Worm (Caenorhabditis elegans) whole organism, L1 larva: Measurements from ENCODE around the gene col-71.

Source experiments
- aha-1 ChIP-seq: fragments of 150-350 bp; optimal IDR thresholded peaks from 2 replicates; lab custom pipeline; 2014; ENCODE audit warnings: missing biosample characterization, missing genetic modification characterization
- aly-2 ChIP-seq: fragments of 150-350 bp; optimal IDR thresholded peaks from 2 replicates; lab custom pipeline; 2014; ENCODE audit warnings: missing biosample characterization, missing genetic modification characterization
- ama-1 ChIP-seq: fragments of 150-350 bp; optimal IDR thresholded peaks from 2 replicates; lab custom pipeline; 2014
- blmp-1 ChIP-seq: fragments of 150-350 bp; optimal IDR thresholded peaks from 2 replicates; lab custom pipeline; 2014; ENCODE audit warnings: missing biosample characterization, missing genetic modification characterization
- ceh-90 ChIP-seq: sonication (generic microtip); optimal IDR thresholded peaks from 2 replicates; lab custom pipeline; 2016; ENCODE audit warnings: missing genetic modification characterization, missing compliant biosample characterization
- ces-1 ChIP-seq: fragments of 150-350 bp; optimal IDR thresholded peaks from 2 replicates; lab custom pipeline; 2014; ENCODE audit warnings: missing biosample characterization, missing genetic modification reagents, missing genetic modification characterization
- efl-1 ChIP-seq, 4 experiments: fragments of 150-350 bp; optimal IDR thresholded peaks in 3 of 4; peaks in 1 of 4; 1 replicate in 1 of 4; 2 replicates in 3 of 4; lab custom pipeline; 2014; ENCODE audit warnings: missing biosample characterization in 2 of 4, missing genetic modification characterization in 2 of 4, missing genetic modification reagents in 2 of 4
- egl-27 ChIP-seq, 2 experiments: fragments of 150-350 bp in 1 of 2; sonication (generic microtip); optimal IDR thresholded peaks; 3 replicates each; lab custom pipeline; 2017 to 2018; ENCODE audit warnings: missing biosample characterization in 2 of 2, missing genetic modification characterization in 2 of 2, missing genetic modification reagents in 2 of 2
- elt-2 ChIP-seq: sonication (generic microtip); optimal IDR thresholded peaks from 2 replicates; lab custom pipeline; 2016; ENCODE audit warnings: missing genetic modification characterization, mild to moderate bottlenecking, inconsistent platforms, missing compliant biosample characterization, missing genetic modification reagents
- elt-3 ChIP-seq, 6 experiments: fragments of 150-350 bp in 1 of 6; sonication (generic microtip); optimal IDR thresholded peaks; 2 replicates each; lab custom pipeline; 2017 to 2018; ENCODE audit warnings: missing biosample characterization in 6 of 6, missing genetic modification characterization in 6 of 6, inconsistent platforms in 1 of 6
- ets-5 ChIP-seq: fragments of 200-800 bp; sonication (Bioruptor generic); IDR thresholded peaks from 2 replicates; pipeline ENCODE4 v1.3.6; 2022; ENCODE audit warnings: missing genetic modification characterization, missing compliant biosample characterization
- fkh-10 ChIP-seq: sonication (generic microtip); optimal IDR thresholded peaks from 2 replicates; lab custom pipeline; 2017; ENCODE audit warnings: missing biosample characterization, missing genetic modification reagents, missing genetic modification characterization
- fkh-8 ChIP-seq: sonication (generic microtip); optimal IDR thresholded peaks from 2 replicates; lab custom pipeline; 2016; ENCODE audit warnings: mild to moderate bottlenecking, missing genetic modification characterization, missing compliant biosample characterization
- hlh-17 ChIP-seq: fragments of 200-800 bp; sonication (Bioruptor generic); optimal IDR thresholded peaks from 2 replicates; lab custom pipeline; 2018; ENCODE audit warnings: missing genetic modification characterization, mild to moderate bottlenecking, missing compliant biosample characterization, moderate library complexity, borderline replicate concordance
- jun-1 ChIP-seq: fragments of 150-350 bp; optimal IDR thresholded peaks from 2 replicates; lab custom pipeline; 2014; ENCODE audit warnings: missing biosample characterization, missing genetic modification reagents, missing genetic modification characterization
- lin-13 ChIP-seq: fragments of 150-350 bp; optimal IDR thresholded peaks from 2 replicates; lab custom pipeline; 2014; ENCODE audit warnings: missing biosample characterization, missing genetic modification reagents, missing genetic modification characterization
- lin-15B ChIP-seq: fragments of 150-350 bp; sonication (generic microtip); optimal IDR thresholded peaks from 3 replicates; lab custom pipeline; 2014; ENCODE audit warnings: missing biosample characterization, missing genetic modification characterization
- lin-35 ChIP-seq, 2 experiments: fragments of 150-350 bp; optimal IDR thresholded peaks; 2 replicates each; lab custom pipeline; 2014; ENCODE audit warnings: missing biosample characterization in 2 of 2, missing genetic modification characterization in 2 of 2, missing genetic modification reagents in 2 of 2
- mef-2 ChIP-seq: fragments of 150-350 bp; optimal IDR thresholded peaks from 2 replicates; lab custom pipeline; 2014; ENCODE audit warnings: missing biosample characterization, missing genetic modification characterization
- nhr-11 ChIP-seq: fragments of 150-350 bp; optimal IDR thresholded peaks from 2 replicates; lab custom pipeline; 2014; ENCODE audit warnings: missing biosample characterization, missing genetic modification characterization
- nhr-19 ChIP-seq: fragments of 200-800 bp; sonication (Bioruptor generic); conservative IDR thresholded peaks from 2 replicates; pipeline ENCODE4 v1.3.6; 2022; ENCODE audit warnings: missing genetic modification characterization, missing compliant biosample characterization
- nhr-90 ChIP-seq: sonication (generic microtip); optimal IDR thresholded peaks from 2 replicates; lab custom pipeline; 2016; ENCODE audit warnings: mild to moderate bottlenecking, missing genetic modification characterization, missing compliant biosample characterization; ENCODE audit not compliant: poor library complexity
- pqm-1 ChIP-seq: sonication (generic microtip); optimal IDR thresholded peaks from 3 replicates; lab custom pipeline; 2017; ENCODE audit warnings: missing biosample characterization, missing genetic modification characterization
- skn-1 ChIP-seq: fragments of 150-350 bp; optimal IDR thresholded peaks from 2 replicates; lab custom pipeline; 2014; ENCODE audit warnings: missing biosample characterization, missing genetic modification characterization
- snu-23 ChIP-seq: sonication (generic microtip); optimal IDR thresholded peaks from 2 replicates; lab custom pipeline; 2016; ENCODE audit warnings: missing genetic modification characterization, missing compliant biosample characterization
- sox-4 ChIP-seq: sonication (generic microtip); optimal IDR thresholded peaks from 2 replicates; lab custom pipeline; 2016; ENCODE audit warnings: missing genetic modification characterization, missing compliant biosample characterization
- sptf-1 ChIP-seq: fragments of 150-350 bp; optimal IDR thresholded peaks from 2 replicates; lab custom pipeline; 2014; ENCODE audit warnings: missing biosample characterization, missing genetic modification characterization
- unc-130 ChIP-seq: fragments of 150-350 bp; optimal IDR thresholded peaks from 2 replicates; lab custom pipeline; 2017; ENCODE audit warnings: missing biosample characterization, missing genetic modification characterization, inconsistent platforms
- ztf-4 ChIP-seq: fragments of 150-350 bp; optimal IDR thresholded peaks from 2 replicates; lab custom pipeline; 2014; ENCODE audit warnings: missing biosample characterization, missing genetic modification characterization

col-71 gene

ce11 chrII:3458209-3458608, 44.2 kb downstream of the col-71 start, which contains the start of the genes C16C8.26 and C16C8.19:
TSS of gene C16C8.26 (minus strand) at chrII:3458309.
TSS of gene C16C8.19 (plus strand) at chrII:3458487.
- TF ChIP-seq aly-2 (tag; lab: Kevin White, UChicago), result no peak
- TF ChIP-seq efl-1 (optimal IDR thresholded peaks at IDR 0.05; lab: Kevin White, UChicago), result no peak
- TF ChIP-seq efl-1 (GFP tag; optimal IDR thresholded peaks at IDR 0.05 in 1 of 2; lab: Kevin White, UChicago), result no peak
- TF ChIP-seq ets-5 (GFP tag; lab: Robert Waterston, UW), result no peak
- no peak for TF ChIP-seq jun-1 (tag; lab: Kevin White, UChicago)

ce11 chrII:3453521-3453920, 48.8 kb downstream of the col-71 start, which contains the start of gene C16C8.11:
TSS of gene C16C8.11 (plus strand) at chrII:3453708.
- TF ChIP-seq sptf-1 (tag; lab: Kevin White, UChicago), result no peak
- no peak for TF ChIP-seq lin-35 (GFP tag; optimal IDR thresholded peaks at IDR 0.05; lab: Kevin White, UChicago)
- no peak for TF ChIP-seq nhr-19 (GFP tag; lab: Robert Waterston, UW)
- no peak for TF ChIP-seq ceh-90 (tag; lab: Kevin White, UChicago)
- TF ChIP-seq blmp-1 (tag; lab: Kevin White, UChicago), result no peak
- no peak for TF ChIP-seq ces-1 (GFP tag; lab: Kevin White, UChicago)
- no peak for TF ChIP-seq elt-3 (tag; optimal IDR thresholded peaks at IDR 0.05; lab: Kevin White, UChicago)
- TF ChIP-seq lin-13 (GFP tag; lab: Kevin White, UChicago), result no peak
- TF ChIP-seq hlh-17 (GFP tag; lab: Kevin White, UChicago), result no peak
- TF ChIP-seq elt-2 (tag; lab: Kevin White, UChicago), result no peak
- TF ChIP-seq skn-1 (tag; lab: Kevin White, UChicago), result no peak
- TF ChIP-seq egl-27 (tag; optimal IDR thresholded peaks at IDR 0.05; lab: Kevin White, UChicago), result no peak
- TF ChIP-seq nhr-90 (tag; lab: Kevin White, UChicago), result no peak
- TF ChIP-seq ztf-4 (tag; lab: Kevin White, UChicago), result no peak
- no peak for TF ChIP-seq lin-15B (tag; lab: Kevin White, UChicago)
- no peak for TF ChIP-seq sox-4 (tag; lab: Kevin White, UChicago)
- no peak for TF ChIP-seq fkh-8
- no peak for TF ChIP-seq mef-2
- no peak for TF ChIP-seq nhr-11 (tag; lab: Kevin White, UChicago)
- TF ChIP-seq pqm-1 (tag; lab: Kevin White, UChicago), result no peak

- TF ChIP-seq fkh-10 (GFP tag; lab: Kevin White, UChicago) (no peak), snu-23 (GFP tag; lab: Kevin White, UChicago) (no peak), aha-1 (no peak), blmp-1 (tag; lab: Kevin White, UChicago) (no peak), nhr-90 (tag; lab: Kevin White, UChicago) (no peak), unc-130 (no peak), ama-1 (lab: Kevin White, UChicago) (no peak)
These were observed 49.9 kb downstream of the col-71 start, which contains the start of gene C16C8.12 for ce11 chrII:3452421-3452820. TSS of gene C16C8.12 (plus strand) at chrII:3452721.
